Fruit fly (Drosophila melanogaster) whole organism: ENCODE results near the gene Nedd4.

Experiments
- CG8478 ChIP-seq: fragments of >200 bp; optimal IDR thresholded peaks from 2 replicates; lab custom pipeline; 2018; ENCODE audit warnings: inconsistent platforms
- EcR ChIP-seq, 2 experiments: fragments of >200 bp; optimal IDR thresholded peaks; 2 replicates each; lab custom pipeline; 2017; ENCODE audit warnings: missing biosample characterization in 2 of 2, missing genetic modification characterization in 2 of 2, missing genetic modification reagents in 2 of 2
- psq ChIP-seq: fragments of >200 bp; optimal IDR thresholded peaks from 2 replicates; lab custom pipeline; 2017

DNA sequence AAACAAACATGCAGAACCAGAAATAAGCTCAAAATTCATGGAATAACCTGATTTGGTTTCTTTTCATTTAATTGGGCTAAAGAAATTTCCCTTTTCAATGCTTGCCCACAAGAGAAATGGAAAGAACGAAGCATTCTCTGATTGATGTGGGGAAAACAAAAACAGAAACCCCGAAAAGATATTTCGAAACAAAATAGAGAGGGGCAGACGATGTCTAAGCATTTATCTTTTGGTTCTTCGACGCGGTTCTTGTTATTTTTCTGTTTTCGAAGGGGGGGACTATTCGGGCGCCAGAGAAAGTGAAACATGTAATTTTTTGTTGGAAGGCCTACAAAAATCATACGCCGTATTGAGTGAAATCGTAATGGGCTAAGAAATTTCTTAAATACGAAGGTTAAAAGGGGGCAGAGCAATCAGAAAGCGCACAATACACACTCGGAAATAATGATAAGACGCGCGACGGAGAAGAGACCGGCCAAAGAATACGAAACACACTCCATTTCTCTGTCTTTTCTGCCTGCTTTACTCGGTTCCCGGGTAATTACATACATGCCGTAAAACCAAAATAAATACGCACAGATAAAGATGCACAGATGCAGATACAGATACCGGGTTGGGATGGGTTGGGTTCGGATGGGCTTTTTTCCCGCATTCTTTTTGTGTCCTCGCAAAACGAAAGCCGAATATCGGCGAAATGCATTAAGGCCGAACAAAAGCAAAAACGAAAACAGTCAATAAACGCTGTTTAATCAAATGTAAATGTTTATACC lies 41.1 kb upstream of the Nedd4 start:
- TF ChIP-seq CG8478 (lab: Kevin White, UChicago) = no peak
- TF ChIP-seq psq (lab: Kevin White, UChicago) = no peak
- no peak for TF ChIP-seq EcR (GFP tag; optimal IDR thresholded peaks at IDR 0.05; lab: Kevin White, UChicago)
